Fruit fly (Drosophila melanogaster) whole organism, adult: Measurements from ENCODE around the gene CG10298.

Source experiments
- CG11617 ChIP-seq: fragments of 200-800 bp; sonication (Bioruptor generic); optimal IDR thresholded peaks from 2 replicates; lab custom pipeline; 2017; ENCODE audit warnings: mild to moderate bottlenecking, missing biosample characterization, missing genetic modification reagents, missing genetic modification characterization
- CG12768 ChIP-seq: fragments of 200-800 bp; sonication (Bioruptor generic); optimal IDR thresholded peaks from 2 replicates; lab custom pipeline; 2017; ENCODE audit warnings: missing biosample characterization, missing genetic modification characterization, mild to moderate bottlenecking, moderate library complexity, missing genetic modification reagents
- CG14711 ChIP-seq: fragments of 200-800 bp; sonication (Bioruptor generic); optimal IDR thresholded peaks from 2 replicates; lab custom pipeline; 2018; ENCODE audit warnings: missing biosample characterization, mild to moderate bottlenecking, missing genetic modification characterization, moderate library complexity
- CG1620 ChIP-seq: fragments of 200-800 bp; sonication (Bioruptor generic); optimal IDR thresholded peaks from 2 replicates; lab custom pipeline; 2016; ENCODE audit warnings: missing biosample characterization, missing genetic modification characterization
- CG33017 ChIP-seq: fragments of 200-800 bp; sonication (Bioruptor generic); optimal IDR thresholded peaks from 2 replicates; lab custom pipeline; 2018; ENCODE audit warnings: missing biosample characterization, mild to moderate bottlenecking, missing genetic modification characterization, moderate library complexity
- CG5204 ChIP-seq: fragments of 200-800 bp; sonication (Bioruptor generic); optimal IDR thresholded peaks from 2 replicates; lab custom pipeline; 2016; ENCODE audit warnings: missing biosample characterization, missing genetic modification characterization
- CG7045 ChIP-seq: fragments of 200-800 bp; sonication (Bioruptor generic); optimal IDR thresholded peaks from 2 replicates; lab custom pipeline; 2017; ENCODE audit warnings: missing biosample characterization, mild to moderate bottlenecking, missing genetic modification characterization
- CG7101 ChIP-seq: fragments of 200-800 bp; sonication (Bioruptor generic); optimal IDR thresholded peaks from 2 replicates; lab custom pipeline; 2018; ENCODE audit warnings: missing biosample characterization, mild to moderate bottlenecking, missing genetic modification characterization, moderate library complexity
- Clk ChIP-seq: fragments of 200-800 bp; sonication (Bioruptor generic); optimal IDR thresholded peaks from 2 replicates; lab custom pipeline; 2017; ENCODE audit warnings: missing biosample characterization, missing genetic modification characterization
- Crg-1 ChIP-seq: fragments of 200-800 bp; sonication (Bioruptor generic); optimal IDR thresholded peaks from 2 replicates; lab custom pipeline; 2016; ENCODE audit warnings: missing biosample characterization, missing genetic modification characterization
- Hr96 ChIP-seq: fragments of 200-800 bp; sonication (Bioruptor generic); optimal IDR thresholded peaks from 2 replicates; lab custom pipeline; 2016; ENCODE audit warnings: missing biosample characterization, missing genetic modification characterization
- Mnt ChIP-seq: fragments of 200-800 bp; sonication (Bioruptor generic); optimal IDR thresholded peaks from 2 replicates; lab custom pipeline; 2016; ENCODE audit warnings: missing biosample characterization, mild to moderate bottlenecking, missing genetic modification characterization
- bab1 ChIP-seq: fragments of 200-800 bp; sonication (Bioruptor generic); optimal IDR thresholded peaks from 3 replicates; lab custom pipeline; 2019; ENCODE audit warnings: missing biosample characterization, mild to moderate bottlenecking, missing genetic modification characterization, moderate library complexity
- cic ChIP-seq: fragments of 200-800 bp; sonication (Bioruptor generic); optimal IDR thresholded peaks from 2 replicates; lab custom pipeline; 2017; ENCODE audit warnings: missing biosample characterization, mild to moderate bottlenecking, missing genetic modification characterization, moderate library complexity
- cnc ChIP-seq, 2 experiments: fragments of >200 bp; optimal IDR thresholded peaks; 2 replicates each; lab custom pipeline; 2017
- kay ChIP-seq: fragments of 200-800 bp; sonication (Bioruptor generic); peaks from one replicate; lab custom pipeline; 2016; ENCODE audit warnings: missing biosample characterization, missing genetic modification characterization, borderline replicate concordance
- ovo ChIP-seq: fragments of 200-800 bp; sonication (Bioruptor generic); optimal IDR thresholded peaks from 2 replicates; lab custom pipeline; 2016; ENCODE audit warnings: missing biosample characterization, missing genetic modification characterization
- pad ChIP-seq: fragments of 200-800 bp; sonication (Bioruptor generic); optimal IDR thresholded peaks from 3 replicates; lab custom pipeline; 2017; ENCODE audit warnings: missing biosample characterization, missing genetic modification characterization, mild to moderate bottlenecking, moderate library complexity, missing genetic modification reagents
- tj ChIP-seq: fragments of 200-800 bp; sonication (Bioruptor generic); optimal IDR thresholded peaks from 3 replicates; lab custom pipeline; 2017; ENCODE audit warnings: missing biosample characterization, mild to moderate bottlenecking, missing genetic modification characterization, moderate library complexity
- toe ChIP-seq: fragments of 200-800 bp; sonication (Bioruptor generic); optimal IDR thresholded peaks from 2 replicates; lab custom pipeline; 2016; ENCODE audit warnings: missing biosample characterization, missing genetic modification characterization

The CG10298 gene

DNA sequence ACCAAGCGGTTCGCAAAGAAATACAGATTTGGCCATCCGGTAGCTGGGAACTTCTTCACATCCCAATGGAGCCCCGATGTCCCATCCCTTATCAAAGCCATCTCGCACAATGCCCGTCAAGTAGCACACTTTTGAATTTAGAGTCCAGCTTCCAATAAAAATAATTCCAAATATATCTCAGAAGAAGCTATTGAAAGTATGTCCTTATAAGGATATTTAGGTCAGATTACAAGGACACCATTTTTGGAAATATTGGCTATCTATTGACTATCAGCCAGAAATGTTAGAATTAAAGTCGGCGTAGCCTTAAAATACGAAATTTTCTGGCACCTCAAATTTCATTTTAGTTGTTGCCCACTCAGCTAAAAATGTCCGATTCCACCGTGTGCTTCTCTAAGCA lies at the start of gene CG10298:
CG10298 (plus strand) TSS at position 301 of the 400 bp plus-strand sequence.
- no peak for TF ChIP-seq Hr96 (GFP tag; lab: Kevin White, UChicago)
- TF ChIP-seq Crg-1 (GFP tag; lab: Kevin White, UChicago): no peak
- TF ChIP-seq cnc (optimal IDR thresholded peaks at IDR 0.05; lab: Kevin White, UChicago): no peak
- TF ChIP-seq Clk (GFP tag; lab: Kevin White, UChicago): no peak
- no peak for TF ChIP-seq CG12768 (GFP tag; lab: Kevin White, UChicago)
- TF ChIP-seq CG11617 (GFP tag; lab: Kevin White, UChicago): no peak
- no peak for TF ChIP-seq CG5204 (GFP tag; lab: Kevin White, UChicago)
- no peak for TF ChIP-seq pad (GFP tag; lab: Kevin White, UChicago)
- TF ChIP-seq bab1 (GFP tag; lab: Kevin White, UChicago): no peak
- no peak for TF ChIP-seq kay
- TF ChIP-seq CG14711 (tag; lab: Kevin White, UChicago): no peak
- no peak for TF ChIP-seq tj (GFP tag; lab: Kevin White, UChicago)
- TF ChIP-seq ovo (GFP tag; lab: Kevin White, UChicago): no peak
- TF ChIP-seq cic (GFP tag; lab: Kevin White, UChicago): no peak
- TF ChIP-seq Mnt (GFP tag; lab: Kevin White, UChicago): no peak
- TF ChIP-seq CG7045: no peak
- no peak for TF ChIP-seq CG33017 (tag; lab: Kevin White, UChicago)
- TF ChIP-seq CG7101: no peak

DNA sequence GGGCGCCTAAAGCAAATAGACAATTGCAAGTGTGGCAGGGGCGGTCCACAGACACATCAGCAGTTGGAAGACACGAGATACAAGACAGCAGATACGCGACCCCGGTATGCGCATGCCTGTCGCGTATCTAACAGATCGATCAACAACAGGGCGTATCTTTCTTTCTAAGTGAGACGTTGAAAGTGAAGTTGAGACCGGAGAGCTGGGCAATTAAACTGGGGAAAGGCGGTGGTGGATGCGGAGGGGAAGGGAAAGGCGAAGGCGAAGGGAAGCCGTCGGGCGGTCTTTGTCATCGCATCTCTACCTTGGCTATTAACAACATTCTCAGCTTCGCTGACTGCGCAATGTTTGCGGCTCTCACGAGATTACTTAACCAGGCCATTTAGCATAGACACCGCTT lies 48.8 kb upstream of the CG10298 start:
- no peak for TF ChIP-seq kay

DNA sequence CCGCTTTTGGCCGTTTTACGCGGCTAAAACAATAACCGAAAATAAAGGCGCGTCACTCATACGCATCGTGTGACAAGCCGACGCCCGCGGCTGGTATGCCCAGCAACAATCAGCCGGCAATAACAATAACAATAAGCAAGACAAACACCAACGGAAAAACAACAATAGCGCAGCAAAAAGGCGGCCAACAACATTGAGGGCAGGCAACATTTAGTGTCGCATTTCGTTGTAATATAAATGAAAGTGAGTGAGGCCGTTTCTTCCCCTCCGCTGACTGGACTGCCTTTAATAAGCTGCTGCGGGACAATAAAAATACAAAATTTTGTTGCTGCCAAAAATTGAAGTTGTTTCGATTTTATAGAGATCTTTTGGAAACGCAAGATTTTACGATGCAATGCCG lies 45.6 kb upstream of the CG10298 start:
- TF ChIP-seq CG7045 (no peak), cic (GFP tag; lab: Kevin White, UChicago) (no peak), Clk (GFP tag; lab: Kevin White, UChicago) (no peak), toe (no peak), CG14711 (tag; lab: Kevin White, UChicago) (no peak), ovo (GFP tag; lab: Kevin White, UChicago) (no peak), CG7101 (no peak), bab1 (GFP tag; lab: Kevin White, UChicago) (no peak), tj (GFP tag; lab: Kevin White, UChicago) (no peak)

DNA sequence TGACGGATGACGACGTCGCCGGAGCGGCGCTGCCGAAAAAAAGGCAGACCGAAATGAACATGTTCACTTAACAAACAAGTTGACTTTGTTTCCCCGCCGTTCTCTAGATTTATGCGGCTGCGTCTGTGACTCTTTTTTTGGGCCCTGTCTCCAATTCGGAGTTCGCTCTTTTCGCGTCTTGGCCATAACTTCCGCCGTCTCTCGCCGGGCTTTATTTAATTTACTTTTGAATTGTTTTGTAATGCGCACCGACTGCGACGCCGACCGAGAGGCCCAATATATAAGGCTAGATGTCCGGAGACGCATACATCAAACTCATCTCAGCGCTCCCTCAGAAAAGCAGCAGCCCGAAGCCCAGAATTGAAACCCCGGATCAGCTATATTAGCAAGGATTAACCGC lies 44.0 kb upstream of the CG10298 start, which contains the start of gene Osi14:
Osi14 (plus strand) TSS at position 301 of the 400 bp plus-strand sequence.
- no peak for TF ChIP-seq CG12768 (GFP tag; lab: Kevin White, UChicago)
- no peak for TF ChIP-seq kay
- no peak for TF ChIP-seq toe
- no peak for TF ChIP-seq ovo (GFP tag; lab: Kevin White, UChicago)
- no peak for TF ChIP-seq bab1 (GFP tag; lab: Kevin White, UChicago)

DNA sequence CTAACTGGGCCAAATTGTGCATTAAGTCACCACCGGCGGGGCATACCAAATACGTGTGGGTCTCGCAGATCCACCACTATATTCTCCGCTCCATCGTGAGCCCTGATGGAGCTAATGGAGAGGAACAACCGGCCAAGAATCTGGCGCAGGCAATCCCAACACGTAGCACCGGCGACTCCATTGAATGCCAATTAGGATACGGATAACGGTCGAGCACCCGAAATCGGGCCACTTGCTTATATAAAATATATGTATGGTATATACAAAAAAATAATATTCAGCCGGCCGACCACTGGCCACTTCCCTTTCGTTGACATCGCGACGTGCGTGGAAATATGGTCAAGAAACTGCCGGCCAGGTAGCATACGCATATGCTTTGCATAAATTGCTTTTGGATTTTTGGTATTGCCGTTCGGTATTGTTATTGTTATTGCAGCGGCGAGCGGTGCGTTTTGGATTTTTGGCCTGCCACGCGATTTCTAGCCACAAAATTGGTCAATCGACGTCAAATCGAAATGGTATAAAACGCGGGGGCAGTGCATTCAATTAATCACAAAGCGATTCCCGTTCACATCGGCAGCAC lies 41.5 kb upstream of the CG10298 start, which contains the start of gene Osi15:
Osi15 (plus strand) TSS at position 548 of the 583 bp plus-strand sequence.
- TF ChIP-seq bab1 (GFP tag; lab: Kevin White, UChicago) (no peak), Clk (GFP tag; lab: Kevin White, UChicago) (no peak), CG1620 (GFP tag; lab: Kevin White, UChicago) (no peak), CG5204 (GFP tag; lab: Kevin White, UChicago) (no peak), Crg-1 (GFP tag; lab: Kevin White, UChicago) (no peak), CG33017 (tag; lab: Kevin White, UChicago) (no peak), CG7045 (no peak), ovo (GFP tag; lab: Kevin White, UChicago) (no peak), Mnt (GFP tag; lab: Kevin White, UChicago) (no peak), cic (GFP tag; lab: Kevin White, UChicago) (no peak), tj (GFP tag; lab: Kevin White, UChicago) (no peak), Hr96 (GFP tag; lab: Kevin White, UChicago) (no peak), kay (no peak), pad (GFP tag; lab: Kevin White, UChicago) (no peak), CG11617 (GFP tag; lab: Kevin White, UChicago) (no peak), toe (no peak), CG7101 (no peak), cnc (optimal IDR thresholded peaks at IDR 0.05; lab: Kevin White, UChicago) (no peak), CG12768 (GFP tag; lab: Kevin White, UChicago) (no peak), CG14711 (tag; lab: Kevin White, UChicago) (no peak)

DNA sequence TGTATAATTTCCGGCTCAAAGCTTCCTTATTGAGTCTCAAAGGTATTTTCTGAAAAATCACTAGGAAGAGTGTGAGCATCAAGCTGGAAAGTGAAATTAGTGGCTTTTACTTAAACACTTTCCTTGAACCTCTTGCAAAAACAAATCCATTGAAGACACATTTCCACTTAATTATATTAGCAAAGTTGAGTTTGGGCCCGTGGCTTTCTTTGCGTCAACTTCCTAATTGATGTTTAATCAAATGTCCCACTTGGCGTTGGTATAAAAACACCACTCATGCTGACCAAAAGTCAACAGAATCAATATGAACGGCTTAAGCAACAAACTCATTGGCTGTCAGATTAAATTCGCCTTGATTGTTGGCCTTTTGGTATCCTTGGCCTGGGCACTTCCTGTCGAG lies 39.1 kb upstream of the CG10298 start, which contains the start of gene CG46396:
CG46396 (plus strand) TSS at position 301 of the 400 bp plus-strand sequence.
- TF ChIP-seq tj (GFP tag; lab: Kevin White, UChicago) (no peak), CG7045 (no peak), CG14711 (tag; lab: Kevin White, UChicago) (no peak), cnc (optimal IDR thresholded peaks at IDR 0.05; lab: Kevin White, UChicago) (no peak), kay (no peak), Hr96 (GFP tag; lab: Kevin White, UChicago) (no peak), toe (no peak), cic (GFP tag; lab: Kevin White, UChicago) (no peak), ovo (GFP tag; lab: Kevin White, UChicago) (no peak), CG7101 (no peak), CG12768 (GFP tag; lab: Kevin White, UChicago) (no peak), pad (GFP tag; lab: Kevin White, UChicago) (no peak), Mnt (GFP tag; lab: Kevin White, UChicago) (no peak), Crg-1 (GFP tag; lab: Kevin White, UChicago) (no peak), CG33017 (tag; lab: Kevin White, UChicago) (no peak), CG1620 (GFP tag; lab: Kevin White, UChicago) (no peak), CG5204 (GFP tag; lab: Kevin White, UChicago) (no peak), CG11617 (GFP tag; lab: Kevin White, UChicago) (no peak), bab1 (GFP tag; lab: Kevin White, UChicago) (no peak), Clk (GFP tag; lab: Kevin White, UChicago) (no peak)
